Worm (Caenorhabditis elegans) whole organism, L4/young adult: ENCODE results near the gene glb-34.

Source experiments
- W03F9.2 ChIP-seq: fragments of 150-350 bp; optimal IDR thresholded peaks from 2 replicates; lab custom pipeline; 2014; ENCODE audit warnings: missing biosample characterization, missing genetic modification characterization
- dao-5 ChIP-seq: sonication (generic microtip); optimal IDR thresholded peaks from 2 replicates; lab custom pipeline; 2016; ENCODE audit warnings: missing genotype, missing genetic modification characterization, moderate library complexity, missing compliant biosample characterization
- him-1 ChIP-seq: sonication (generic microtip); optimal IDR thresholded peaks from 2 replicates; lab custom pipeline; 2016; ENCODE audit warnings: missing genotype, missing genetic modification reagents, missing genetic modification characterization, missing compliant biosample characterization

- TF ChIP-seq him-1 (tag; lab: Kevin White, UChicago) (no peak), W03F9.2 (tag; lab: Kevin White, UChicago) (no peak), dao-5 (no peak)
Measured at ce11 chrIV:14536911-14537310, 35.6 kb downstream of the glb-34 start, which contains the start of gene T27E7.5.
